Fruit fly (Drosophila melanogaster) whole organism, prepupa: ENCODE results near the gene CG17666.

Experiments used
- CG10631 ChIP-seq: fragments of 200-800 bp; sonication (Bioruptor generic); optimal IDR thresholded peaks from 2 replicates; lab custom pipeline; 2016; ENCODE audit warnings: missing biosample characterization, missing genetic modification characterization
- CG11294 ChIP-seq: fragments of 200-800 bp; sonication (Bioruptor generic); IDR thresholded peaks from 2 replicates; pipeline ENCODE4 v1.3.6; 2022; ENCODE audit warnings: missing biosample characterization, missing genetic modification characterization
- CG11762 ChIP-seq: fragments of 200-800 bp; sonication (Bioruptor generic); optimal IDR thresholded peaks from 3 replicates; lab custom pipeline; 2016; ENCODE audit warnings: missing biosample characterization, missing genetic modification characterization; ENCODE audit not compliant: insufficient read depth
- CG11902 ChIP-seq: fragments of 200-800 bp; sonication (Bioruptor generic); optimal IDR thresholded peaks from 3 replicates; lab custom pipeline; 2016; ENCODE audit warnings: missing biosample characterization, missing genetic modification characterization
- CG15336 ChIP-seq: fragments of 200-800 bp; sonication (Bioruptor generic); IDR thresholded peaks from 2 replicates; pipeline ENCODE4 v1.3.6; 2022; ENCODE audit warnings: missing biosample characterization, missing genetic modification characterization
- CG1621 ChIP-seq: fragments of 200-800 bp; sonication (Bioruptor generic); optimal IDR thresholded peaks from 3 replicates; lab custom pipeline; 2018; ENCODE audit warnings: missing biosample characterization, mild to moderate bottlenecking, missing genetic modification characterization
- CG3032 ChIP-seq: fragments of 200-800 bp; optimal IDR thresholded peaks from 2 replicates; lab custom pipeline; 2019; ENCODE audit warnings: missing biosample characterization, mild to moderate bottlenecking, missing genetic modification characterization, moderate library complexity
- CG32006 ChIP-seq: fragments of 200-800 bp; sonication (Bioruptor generic); optimal IDR thresholded peaks from 3 replicates; lab custom pipeline; 2017; ENCODE audit warnings: missing biosample characterization, mild to moderate bottlenecking, missing genetic modification characterization
- CG3919 ChIP-seq: fragments of 200-800 bp; sonication (Bioruptor generic); optimal IDR thresholded peaks from 3 replicates; lab custom pipeline; 2016; ENCODE audit warnings: missing biosample characterization, missing genetic modification characterization
- CG6276 ChIP-seq: fragments of 200-800 bp; sonication (Bioruptor generic); optimal IDR thresholded peaks from 2 replicates; lab custom pipeline; 2017; ENCODE audit warnings: missing biosample characterization, mild to moderate bottlenecking, missing genetic modification characterization
- CG6792 ChIP-seq: fragments of 200-800 bp; sonication (Bioruptor generic); optimal IDR thresholded peaks from 3 replicates; lab custom pipeline; 2016; ENCODE audit warnings: missing biosample characterization, missing genetic modification characterization
- CG6808 ChIP-seq: fragments of 200-800 bp; sonication (Bioruptor generic); optimal IDR thresholded peaks from 3 replicates; lab custom pipeline; 2017; ENCODE audit warnings: missing biosample characterization, missing genetic modification characterization, mild to moderate bottlenecking, moderate library complexity, missing genetic modification reagents
- CG7368 ChIP-seq: fragments of 200-800 bp; sonication (Bioruptor generic); optimal IDR thresholded peaks from 3 replicates; lab custom pipeline; 2016; ENCODE audit warnings: missing biosample characterization, missing genetic modification characterization
- CG8119 ChIP-seq: fragments of 200-800 bp; sonication (Bioruptor generic); IDR thresholded peaks from 3 replicates; pipeline ENCODE4 v1.3.6; 2022; ENCODE audit warnings: missing biosample characterization, missing genetic modification characterization
- CG8319 ChIP-seq: fragments of 200-800 bp; sonication (Bioruptor generic); optimal IDR thresholded peaks from 3 replicates; lab custom pipeline; 2016; ENCODE audit warnings: missing biosample characterization, missing genetic modification characterization
- CG9139 ChIP-seq: fragments of 200-800 bp; sonication (Bioruptor generic); optimal IDR thresholded peaks from 3 replicates; lab custom pipeline; 2017; ENCODE audit warnings: missing biosample characterization, mild to moderate bottlenecking, missing genetic modification characterization
- Eip75B ChIP-seq: fragments of 200-800 bp; sonication (Bioruptor generic); optimal IDR thresholded peaks from 3 replicates; lab custom pipeline; 2016; ENCODE audit warnings: missing biosample characterization, missing genetic modification characterization
- Eip78C ChIP-seq: fragments of 200-800 bp; sonication (Bioruptor generic); peaks from one replicate; lab custom pipeline; 2016; ENCODE audit warnings: missing biosample characterization, missing genetic modification characterization
- Ets21C ChIP-seq: fragments of 200-800 bp; sonication (Bioruptor generic); optimal IDR thresholded peaks from 3 replicates; lab custom pipeline; 2016; ENCODE audit warnings: missing biosample characterization, missing genetic modification characterization
- Ets96B ChIP-seq: fragments of 200-800 bp; optimal IDR thresholded peaks from 2 replicates; lab custom pipeline; 2019; ENCODE audit warnings: missing biosample characterization, mild to moderate bottlenecking, missing genetic modification characterization, moderate library complexity
- Hr38 ChIP-seq: sonication (Bioruptor generic); optimal IDR thresholded peaks from 2 replicates; lab custom pipeline; 2016; ENCODE audit warnings: missing biosample characterization, missing genetic modification characterization
- Hr39 ChIP-seq: fragments of 200-800 bp; sonication (Bioruptor generic); optimal IDR thresholded peaks from 2 replicates; lab custom pipeline; 2016; ENCODE audit warnings: missing biosample characterization, missing genetic modification characterization
- Lpt ChIP-seq: fragments of 200-800 bp; sonication (Bioruptor generic); optimal IDR thresholded peaks from 3 replicates; lab custom pipeline; 2016; ENCODE audit warnings: missing biosample characterization, missing genetic modification characterization
- Met ChIP-seq: fragments of 200-800 bp; sonication (Bioruptor generic); optimal IDR thresholded peaks from 3 replicates; lab custom pipeline; 2016; ENCODE audit warnings: missing biosample characterization, missing genetic modification characterization
- OdsH ChIP-seq: fragments of 200-800 bp; sonication (Bioruptor generic); optimal IDR thresholded peaks from 3 replicates; lab custom pipeline; 2016; ENCODE audit warnings: missing biosample characterization, missing genetic modification characterization
- Smox ChIP-seq: fragments of 200-800 bp; sonication (Bioruptor generic); optimal IDR thresholded peaks from 3 replicates; lab custom pipeline; 2016; ENCODE audit warnings: missing biosample characterization, missing genetic modification characterization
- Sox102F ChIP-seq: fragments of 200-800 bp; sonication (Bioruptor generic); optimal IDR thresholded peaks from 2 replicates; lab custom pipeline; 2016; ENCODE audit warnings: missing biosample characterization, mild to moderate bottlenecking, missing genetic modification characterization
- Sox15 ChIP-seq: fragments of 200-800 bp; sonication (Bioruptor generic); optimal IDR thresholded peaks from 3 replicates; lab custom pipeline; 2016; ENCODE audit warnings: missing biosample characterization, missing genetic modification characterization
- achi ChIP-seq: fragments of 200-800 bp; sonication (Bioruptor generic); optimal IDR thresholded peaks from 3 replicates; lab custom pipeline; 2016; ENCODE audit warnings: missing biosample characterization, missing genetic modification characterization
- acj6 ChIP-seq: fragments of 200-800 bp; sonication (Bioruptor generic); optimal IDR thresholded peaks from 3 replicates; lab custom pipeline; 2016; ENCODE audit warnings: missing biosample characterization, missing genetic modification characterization
- dac ChIP-seq: fragments of 200-800 bp; sonication (Bioruptor generic); optimal IDR thresholded peaks from 2 replicates; lab custom pipeline; 2017; ENCODE audit warnings: missing biosample characterization, mild to moderate bottlenecking, missing genetic modification characterization
- dsx ChIP-seq: fragments of 200-800 bp; optimal IDR thresholded peaks from 3 replicates; lab custom pipeline; 2019; ENCODE audit warnings: missing biosample characterization, mild to moderate bottlenecking, missing genetic modification characterization, moderate library complexity; ENCODE audit not compliant: poor library complexity, severe bottlenecking
- esn ChIP-seq: fragments of 200-800 bp; sonication (Bioruptor generic); optimal IDR thresholded peaks from 2 replicates; lab custom pipeline; 2016; ENCODE audit warnings: missing biosample characterization, mild to moderate bottlenecking, missing genetic modification characterization, moderate library complexity
- fd59A ChIP-seq: fragments of 200-800 bp; sonication (Bioruptor generic); optimal IDR thresholded peaks from 2 replicates; lab custom pipeline; 2017; ENCODE audit warnings: missing biosample characterization, mild to moderate bottlenecking, missing genetic modification characterization, missing genetic modification reagents
- fkh ChIP-seq: fragments of 200-800 bp; sonication (Bioruptor generic); optimal IDR thresholded peaks from 3 replicates; lab custom pipeline; 2017; ENCODE audit warnings: missing biosample characterization, mild to moderate bottlenecking, missing genetic modification characterization, moderate library complexity
- lz ChIP-seq: fragments of 200-800 bp; sonication (Bioruptor generic); optimal IDR thresholded peaks from 3 replicates; lab custom pipeline; 2016; ENCODE audit warnings: missing biosample characterization, missing genetic modification characterization
- net ChIP-seq: fragments of 200-800 bp; sonication (Bioruptor generic); optimal IDR thresholded peaks from 3 replicates; lab custom pipeline; 2016; ENCODE audit warnings: missing biosample characterization, missing genetic modification characterization
- pdm3 ChIP-seq: fragments of 200-800 bp; sonication (Bioruptor generic); optimal IDR thresholded peaks from 3 replicates; lab custom pipeline; 2016; ENCODE audit warnings: missing biosample characterization, missing genetic modification characterization
- salr ChIP-seq, 2 experiments: fragments of 200-800 bp; sonication (Bioruptor generic); optimal IDR thresholded peaks; 3 replicates each; lab custom pipeline; 2016 to 2018; ENCODE audit warnings: missing biosample characterization in 2 of 2, missing genetic modification characterization in 2 of 2, mild to moderate bottlenecking in 1 of 2
- spab ChIP-seq: fragments of 200-800 bp; sonication (Bioruptor generic); optimal IDR thresholded peaks from 2 replicates; lab custom pipeline; 2017; ENCODE audit warnings: missing biosample characterization, mild to moderate bottlenecking, missing genetic modification characterization, missing genetic modification reagents
- ss ChIP-seq, 2 experiments: fragments of 200-800 bp; sonication (Bioruptor generic); optimal IDR thresholded peaks; 2 replicates in 1 of 2; 3 replicates in 1 of 2; lab custom pipeline; 2017 to 2018; ENCODE audit warnings: mild to moderate bottlenecking in 2 of 2, missing biosample characterization in 2 of 2, missing genetic modification characterization in 2 of 2, moderate library complexity in 1 of 2
- svp ChIP-seq: fragments of 200-800 bp; sonication (Bioruptor generic); peaks from one replicate; lab custom pipeline; 2016; ENCODE audit warnings: missing biosample characterization, missing genetic modification characterization
- topi ChIP-seq: fragments of 200-800 bp; sonication (Bioruptor generic); optimal IDR thresholded peaks from 3 replicates; lab custom pipeline; 2016; ENCODE audit warnings: missing biosample characterization, missing genetic modification characterization

The CG17666 gene

dm6 chr3L:12746241-12746640 lies 34.9 kb upstream of the CG17666 start:
- TF ChIP-seq fd59A (GFP tag; lab: Kevin White, UChicago): no peak
- no peak for TF ChIP-seq salr (GFP tag; optimal IDR thresholded peaks at IDR 0.05; lab: Kevin White, UChicago)
- TF ChIP-seq svp: no peak
- no peak for TF ChIP-seq CG8319 (GFP tag; lab: Kevin White, UChicago)
- TF ChIP-seq CG32006 (GFP tag; lab: Kevin White, UChicago): no peak
- no peak for TF ChIP-seq CG15336
- TF ChIP-seq CG11762: no peak
- TF ChIP-seq pdm3: no peak
- no peak for TF ChIP-seq lz
- TF ChIP-seq CG10631 (GFP tag; lab: Kevin White, UChicago): no peak
- TF ChIP-seq CG6276 (GFP tag; lab: Kevin White, UChicago): no peak
- TF ChIP-seq Ets96B: no peak
- TF ChIP-seq Hr38 (GFP tag; lab: Kevin White, UChicago): no peak

- TF ChIP-seq CG1621 (no peak), CG10631 (GFP tag; lab: Kevin White, UChicago) (no peak), svp (no peak), OdsH (no peak), CG9139 (no peak)
Observed at dm6 chr3L:12748711-12749566, 32.2 kb upstream of the CG17666 start.

dm6 chr3L:12749567-12750535 lies 31.3 kb upstream of the CG17666 start, which contains the start of the genes Klc and CG10984:
Gene Klc (minus strand): TSS chr3L:12750056.
Gene CG10984 (plus strand): TSS chr3L:12750119.
- TF ChIP-seq Hr39 (GFP tag; lab: Kevin White, UChicago): peak; percentile 80
- TF ChIP-seq Eip75B (GFP tag; lab: Kevin White, UChicago): peak; percentile 88
- TF ChIP-seq CG9139: no peak
- TF ChIP-seq svp: no peak
- peak; percentile 97 for TF ChIP-seq Eip78C
- TF ChIP-seq Smox (GFP tag; lab: Kevin White, UChicago): no peak
- TF ChIP-seq CG6792 (GFP tag; lab: Kevin White, UChicago): peak; percentile 81
- TF ChIP-seq CG1621: no peak
- peak; percentile 37 for TF ChIP-seq fkh (GFP tag; lab: Kevin White, UChicago)
- TF ChIP-seq net: no peak
- peak; percentile 86 for TF ChIP-seq topi (GFP tag; lab: Kevin White, UChicago)
- TF ChIP-seq salr (GFP tag; optimal IDR thresholded peaks at IDR 0.05; lab: Kevin White, UChicago): no peak
- no peak for TF ChIP-seq CG3919 (GFP tag; lab: Kevin White, UChicago)
- TF ChIP-seq ss (GFP tag; optimal IDR thresholded peaks at IDR 0.05; lab: Kevin White, UChicago): no peak
- no peak for TF ChIP-seq CG8319 (GFP tag; lab: Kevin White, UChicago)
- TF ChIP-seq esn (GFP tag; lab: Kevin White, UChicago): peak; percentile 86
- peak; percentile 95 for TF ChIP-seq CG15336
- TF ChIP-seq Sox15: peak; percentile 68
- TF ChIP-seq Sox102F (GFP tag; lab: Kevin White, UChicago): no peak
- TF ChIP-seq spab (GFP tag; lab: Kevin White, UChicago): no peak
- TF ChIP-seq dsx (GFP tag; lab: Kevin White, UChicago): peak; percentile 76
- TF ChIP-seq CG10631 (GFP tag; lab: Kevin White, UChicago): peak; percentile 85
- peak; percentile 95 for TF ChIP-seq CG32006 (GFP tag; lab: Kevin White, UChicago)
- TF ChIP-seq achi: peak; percentile 84
- peak; percentile 87 for TF ChIP-seq CG7368 (GFP tag; lab: Kevin White, UChicago)
- TF ChIP-seq dac (GFP tag; lab: Kevin White, UChicago): peak; percentile 89
- TF ChIP-seq Lpt: peak; percentile 91
- TF ChIP-seq CG11902: peak; percentile 71
- TF ChIP-seq CG3032 (tag; lab: Kevin White, UChicago): peak; percentile 70
- TF ChIP-seq CG6808 (GFP tag; lab: Kevin White, UChicago): no peak
- peak; percentile 84 for TF ChIP-seq acj6
- no peak for TF ChIP-seq Met (GFP tag; lab: Kevin White, UChicago)
- no peak for TF ChIP-seq CG11294
- TF ChIP-seq CG8119 (GFP tag; lab: Robert Waterston, UW): no peak; the same call in 1 of the 3 replicates
- TF ChIP-seq CG6276 (GFP tag; lab: Kevin White, UChicago): no peak
- peak; percentile 66 for TF ChIP-seq Ets21C (GFP tag; lab: Kevin White, UChicago)
